Fruit fly (Drosophila melanogaster) whole organism, adult: ENCODE results near the gene CG12355.
A peak's percentile ranks its signal among the peaks of the same experiment; 100 is the strongest.

Experiments used
- CG11617 ChIP-seq: fragments of 200-800 bp; sonication (Bioruptor generic); optimal IDR thresholded peaks from 2 replicates; lab custom pipeline; 2017; ENCODE audit warnings: mild to moderate bottlenecking, missing biosample characterization, missing genetic modification reagents, missing genetic modification characterization
- CG12768 ChIP-seq: fragments of 200-800 bp; sonication (Bioruptor generic); optimal IDR thresholded peaks from 2 replicates; lab custom pipeline; 2017; ENCODE audit warnings: missing biosample characterization, missing genetic modification characterization, mild to moderate bottlenecking, moderate library complexity, missing genetic modification reagents
- CG14711 ChIP-seq: fragments of 200-800 bp; sonication (Bioruptor generic); optimal IDR thresholded peaks from 2 replicates; lab custom pipeline; 2018; ENCODE audit warnings: missing biosample characterization, mild to moderate bottlenecking, missing genetic modification characterization, moderate library complexity
- CG1620 ChIP-seq: fragments of 200-800 bp; sonication (Bioruptor generic); optimal IDR thresholded peaks from 2 replicates; lab custom pipeline; 2016; ENCODE audit warnings: missing biosample characterization, missing genetic modification characterization
- CG33017 ChIP-seq: fragments of 200-800 bp; sonication (Bioruptor generic); optimal IDR thresholded peaks from 2 replicates; lab custom pipeline; 2018; ENCODE audit warnings: missing biosample characterization, mild to moderate bottlenecking, missing genetic modification characterization, moderate library complexity
- CG5204 ChIP-seq: fragments of 200-800 bp; sonication (Bioruptor generic); optimal IDR thresholded peaks from 2 replicates; lab custom pipeline; 2016; ENCODE audit warnings: missing biosample characterization, missing genetic modification characterization
- CG7045 ChIP-seq: fragments of 200-800 bp; sonication (Bioruptor generic); optimal IDR thresholded peaks from 2 replicates; lab custom pipeline; 2017; ENCODE audit warnings: missing biosample characterization, mild to moderate bottlenecking, missing genetic modification characterization
- CG7101 ChIP-seq: fragments of 200-800 bp; sonication (Bioruptor generic); optimal IDR thresholded peaks from 2 replicates; lab custom pipeline; 2018; ENCODE audit warnings: missing biosample characterization, mild to moderate bottlenecking, missing genetic modification characterization, moderate library complexity
- Clk ChIP-seq: fragments of 200-800 bp; sonication (Bioruptor generic); optimal IDR thresholded peaks from 2 replicates; lab custom pipeline; 2017; ENCODE audit warnings: missing biosample characterization, missing genetic modification characterization
- Crg-1 ChIP-seq: fragments of 200-800 bp; sonication (Bioruptor generic); optimal IDR thresholded peaks from 2 replicates; lab custom pipeline; 2016; ENCODE audit warnings: missing biosample characterization, missing genetic modification characterization
- Hr96 ChIP-seq: fragments of 200-800 bp; sonication (Bioruptor generic); optimal IDR thresholded peaks from 2 replicates; lab custom pipeline; 2016; ENCODE audit warnings: missing biosample characterization, missing genetic modification characterization
- Mnt ChIP-seq: fragments of 200-800 bp; sonication (Bioruptor generic); optimal IDR thresholded peaks from 2 replicates; lab custom pipeline; 2016; ENCODE audit warnings: missing biosample characterization, mild to moderate bottlenecking, missing genetic modification characterization
- bab1 ChIP-seq: fragments of 200-800 bp; sonication (Bioruptor generic); optimal IDR thresholded peaks from 3 replicates; lab custom pipeline; 2019; ENCODE audit warnings: missing biosample characterization, mild to moderate bottlenecking, missing genetic modification characterization, moderate library complexity
- cic ChIP-seq: fragments of 200-800 bp; sonication (Bioruptor generic); optimal IDR thresholded peaks from 2 replicates; lab custom pipeline; 2017; ENCODE audit warnings: missing biosample characterization, mild to moderate bottlenecking, missing genetic modification characterization, moderate library complexity
- cnc ChIP-seq, 2 experiments: fragments of >200 bp; optimal IDR thresholded peaks; 2 replicates each; lab custom pipeline; 2017
- kay ChIP-seq: fragments of 200-800 bp; sonication (Bioruptor generic); peaks from one replicate; lab custom pipeline; 2016; ENCODE audit warnings: missing biosample characterization, missing genetic modification characterization, borderline replicate concordance
- ovo ChIP-seq: fragments of 200-800 bp; sonication (Bioruptor generic); optimal IDR thresholded peaks from 2 replicates; lab custom pipeline; 2016; ENCODE audit warnings: missing biosample characterization, missing genetic modification characterization
- pad ChIP-seq: fragments of 200-800 bp; sonication (Bioruptor generic); optimal IDR thresholded peaks from 3 replicates; lab custom pipeline; 2017; ENCODE audit warnings: missing biosample characterization, missing genetic modification characterization, mild to moderate bottlenecking, moderate library complexity, missing genetic modification reagents
- tj ChIP-seq: fragments of 200-800 bp; sonication (Bioruptor generic); optimal IDR thresholded peaks from 3 replicates; lab custom pipeline; 2017; ENCODE audit warnings: missing biosample characterization, mild to moderate bottlenecking, missing genetic modification characterization, moderate library complexity
- toe ChIP-seq: fragments of 200-800 bp; sonication (Bioruptor generic); optimal IDR thresholded peaks from 2 replicates; lab custom pipeline; 2016; ENCODE audit warnings: missing biosample characterization, missing genetic modification characterization

Gene CG12355

DNA sequence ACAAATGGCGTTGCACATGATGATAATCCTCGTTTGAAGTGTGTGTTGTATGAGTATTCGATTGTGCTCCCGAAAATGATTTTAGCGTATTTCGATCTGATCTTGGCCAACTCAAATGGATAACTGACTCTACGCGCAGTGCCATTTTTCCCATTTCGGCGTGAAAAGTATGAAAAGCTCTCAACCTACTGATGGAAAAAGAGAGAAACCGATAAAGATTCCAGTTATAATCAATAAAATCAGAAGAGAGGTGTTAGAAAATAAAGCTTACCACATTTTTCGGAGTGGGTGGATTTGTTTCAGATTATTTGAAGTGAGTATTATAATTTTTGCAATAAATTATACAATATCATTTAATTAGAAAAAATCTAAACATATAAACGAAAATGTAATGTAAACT, 24.1 kb upstream of the CG12355 start, which contains the start of gene mex1:
Gene mex1 (minus strand): TSS at position 101 of the 400 bp plus-strand sequence.
- TF ChIP-seq tj (GFP tag; lab: Kevin White, UChicago): no peak

DNA sequence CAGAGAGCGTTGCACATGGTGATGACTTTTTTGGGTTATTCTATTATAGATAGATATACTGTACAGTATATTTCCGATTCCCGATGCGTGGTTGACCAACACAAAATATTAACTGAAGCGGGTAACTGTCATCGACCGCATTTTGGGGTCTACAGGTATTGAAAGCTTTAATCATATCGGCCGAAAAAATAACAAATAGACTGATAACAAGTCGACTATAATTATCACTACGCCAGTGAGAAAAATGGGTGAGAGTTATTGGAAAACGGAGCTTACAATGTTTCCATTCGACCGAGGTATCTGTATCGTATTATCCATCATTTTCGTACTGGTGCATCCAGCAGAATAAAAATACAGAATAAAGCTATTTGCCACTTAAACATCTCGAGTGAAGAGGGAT, 23.0 kb upstream of the CG12355 start:
- TF ChIP-seq cic (GFP tag; lab: Kevin White, UChicago): peak; percentile 33
- TF ChIP-seq bab1 (GFP tag; lab: Kevin White, UChicago): no peak
- no peak for TF ChIP-seq CG1620 (GFP tag; lab: Kevin White, UChicago)
- no peak for TF ChIP-seq CG7101 (tag; lab: Kevin White, UChicago)
- peak; percentile 35 for TF ChIP-seq Mnt (GFP tag; lab: Kevin White, UChicago)
- peak; percentile 8 for TF ChIP-seq kay (GFP tag; lab: Kevin White, UChicago)

DNA sequence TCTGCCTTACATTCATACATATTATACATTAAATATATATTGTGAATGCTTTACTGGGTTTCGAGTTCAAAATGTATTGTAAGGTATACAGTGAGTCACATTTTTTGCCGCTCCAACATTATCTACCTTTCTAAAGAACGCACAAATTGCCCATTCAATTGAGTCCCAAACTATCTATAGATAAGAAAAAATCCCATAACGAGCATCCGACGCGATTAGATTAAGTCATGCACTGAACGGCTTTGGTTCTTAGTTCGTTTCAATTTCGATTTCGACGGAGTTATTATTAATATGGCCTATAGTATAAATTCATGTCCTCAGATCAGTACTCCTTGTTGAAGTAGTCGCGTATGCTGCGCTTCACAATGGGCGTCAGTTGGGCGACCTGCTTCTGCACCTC, 22.2 kb upstream of the CG12355 start:
- TF ChIP-seq tj (GFP tag; lab: Kevin White, UChicago): no peak
- TF ChIP-seq cic (GFP tag; lab: Kevin White, UChicago): peak; percentile 12
- TF ChIP-seq kay (GFP tag; lab: Kevin White, UChicago): peak; percentile 50
- TF ChIP-seq Mnt (GFP tag; lab: Kevin White, UChicago): no peak
- TF ChIP-seq CG7101 (tag; lab: Kevin White, UChicago): no peak
- TF ChIP-seq CG11617: no peak
- TF ChIP-seq Crg-1 (GFP tag; lab: Kevin White, UChicago): no peak
- TF ChIP-seq cnc (optimal IDR thresholded peaks at IDR 0.05; lab: Kevin White, UChicago): no peak
- no peak for TF ChIP-seq CG7045 (GFP tag; lab: Kevin White, UChicago)
- no peak for TF ChIP-seq ovo
- TF ChIP-seq CG5204 (GFP tag; lab: Kevin White, UChicago): no peak
- no peak for TF ChIP-seq bab1 (GFP tag; lab: Kevin White, UChicago)

DNA sequence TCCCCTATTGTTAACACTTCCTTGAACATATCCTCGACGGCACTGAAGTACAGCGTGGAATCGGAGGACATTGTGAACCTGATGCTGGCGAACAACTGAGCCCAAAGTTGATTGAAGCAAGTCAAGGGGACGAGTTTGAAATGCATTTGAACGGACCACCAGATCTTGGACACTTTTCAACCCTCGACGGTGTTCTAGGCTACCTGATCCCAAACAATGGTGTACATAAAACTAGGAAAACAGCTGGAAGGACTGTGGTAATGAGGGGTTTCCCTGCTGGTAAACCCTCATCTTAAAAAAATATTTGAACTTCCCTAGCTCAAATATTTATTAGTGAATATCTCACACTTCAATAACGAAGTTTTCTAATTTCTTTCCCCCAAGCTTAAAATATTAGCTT, 21.6 kb upstream of the CG12355 start, which contains the start of gene CG13454:
Gene CG13454 (minus strand): TSS at position 101 of the 400 bp plus-strand sequence.
- TF ChIP-seq kay (GFP tag; lab: Kevin White, UChicago) (no peak), CG7101 (tag; lab: Kevin White, UChicago) (no peak), tj (GFP tag; lab: Kevin White, UChicago) (no peak), CG1620 (GFP tag; lab: Kevin White, UChicago) (no peak), CG7045 (GFP tag; lab: Kevin White, UChicago) (no peak)

DNA sequence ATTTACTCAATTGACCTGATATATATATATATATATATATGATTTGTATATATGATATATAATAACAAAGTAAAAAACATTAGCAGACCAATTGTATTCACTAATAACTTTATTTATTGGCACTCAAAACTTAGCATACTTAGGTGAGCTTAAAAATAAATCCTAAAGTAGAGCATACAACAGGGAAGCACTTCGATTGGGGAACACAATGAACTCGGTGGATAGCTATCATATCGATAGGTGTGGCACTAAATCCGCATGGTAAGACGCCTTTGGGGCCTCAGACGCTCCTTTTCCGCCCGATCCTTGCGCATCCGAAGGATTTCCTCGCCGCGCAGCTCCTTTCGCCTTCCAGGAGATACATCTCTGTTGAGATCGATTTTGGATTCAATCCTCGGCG, 21.1 kb upstream of the CG12355 start:
- TF ChIP-seq toe (no peak), CG7045 (GFP tag; lab: Kevin White, UChicago) (no peak)

DNA sequence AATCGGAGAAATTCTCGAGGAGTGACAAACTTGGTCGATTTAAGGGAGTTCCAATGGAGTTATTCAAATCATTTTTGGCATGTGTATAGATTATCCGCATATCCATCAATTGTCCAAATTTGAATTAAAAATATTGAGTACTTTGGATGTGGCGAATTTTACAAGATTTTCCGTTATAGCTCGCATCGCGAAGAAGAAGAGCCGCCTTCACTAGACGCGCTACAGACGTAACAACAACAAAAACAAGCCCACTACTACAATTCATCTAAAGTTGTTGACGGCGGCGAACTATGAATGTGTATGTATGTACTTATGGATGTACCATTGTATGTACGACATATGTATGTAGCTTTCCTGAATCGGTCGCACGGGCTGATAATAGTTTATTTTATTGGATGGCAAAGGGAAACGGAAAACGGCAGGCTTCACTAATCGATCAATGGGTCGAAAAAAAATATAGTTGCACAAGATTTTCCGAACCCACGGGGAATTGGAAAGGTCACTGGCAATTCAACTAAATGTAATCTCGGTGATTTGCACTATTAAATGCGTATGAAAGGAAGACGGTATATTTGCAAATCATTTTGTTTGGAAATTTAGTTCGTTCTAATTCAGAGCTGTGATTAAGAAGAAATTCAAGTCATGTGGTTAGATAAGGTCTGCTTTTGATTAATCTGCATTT, 19.6 kb upstream of the CG12355 start:
- no peak for TF ChIP-seq toe
- TF ChIP-seq kay (GFP tag; lab: Kevin White, UChicago): peak; percentile 91
- peak; percentile 99 for TF ChIP-seq cic (GFP tag; lab: Kevin White, UChicago)
- no peak for TF ChIP-seq Crg-1 (GFP tag; lab: Kevin White, UChicago)
- TF ChIP-seq tj (GFP tag; lab: Kevin White, UChicago): peak; percentile 26
- peak; percentile 82 for TF ChIP-seq Mnt (GFP tag; lab: Kevin White, UChicago)
- TF ChIP-seq cnc (optimal IDR thresholded peaks at IDR 0.05; lab: Kevin White, UChicago): peak in 1 of 2 experiments; percentile 59

DNA sequence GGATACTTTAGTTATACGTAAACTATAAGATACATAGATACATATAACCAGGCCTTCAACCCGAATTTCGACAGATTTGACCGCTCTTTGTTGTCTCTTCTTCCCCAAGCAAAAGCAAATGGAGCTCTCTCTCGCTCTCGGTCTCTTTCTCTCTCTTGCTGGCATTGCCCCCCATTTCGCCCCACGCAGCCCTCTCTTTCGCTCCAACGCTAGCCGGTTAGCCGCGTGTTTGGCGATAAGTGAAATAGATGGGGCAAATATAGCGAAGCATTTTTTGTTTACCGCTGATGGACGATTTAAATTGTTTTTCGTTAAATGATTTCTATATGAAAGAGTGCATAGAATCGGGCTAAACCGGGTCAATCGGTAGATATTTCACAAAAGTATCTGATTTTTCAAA, 19.1 kb upstream of the CG12355 start:
- peak; percentile 58 for TF ChIP-seq tj (GFP tag; lab: Kevin White, UChicago)
- no peak for TF ChIP-seq CG5204 (GFP tag; lab: Kevin White, UChicago)
- TF ChIP-seq cic (GFP tag; lab: Kevin White, UChicago): no peak
- TF ChIP-seq Clk: no peak
- TF ChIP-seq CG11617: no peak
- TF ChIP-seq bab1 (GFP tag; lab: Kevin White, UChicago): no peak
- no peak for TF ChIP-seq pad (GFP tag; lab: Kevin White, UChicago)
- TF ChIP-seq CG7101 (tag; lab: Kevin White, UChicago): no peak
- no peak for TF ChIP-seq CG33017 (tag; lab: Kevin White, UChicago)
- no peak for TF ChIP-seq cnc (optimal IDR thresholded peaks at IDR 0.05; lab: Kevin White, UChicago)
- TF ChIP-seq kay (GFP tag; lab: Kevin White, UChicago): no peak
- TF ChIP-seq Crg-1 (GFP tag; lab: Kevin White, UChicago): no peak
- TF ChIP-seq Mnt (GFP tag; lab: Kevin White, UChicago): peak; percentile 98
- TF ChIP-seq toe: no peak
- no peak for TF ChIP-seq Hr96
- TF ChIP-seq CG12768 (GFP tag; lab: Kevin White, UChicago): no peak
- no peak for TF ChIP-seq CG14711 (tag; lab: Kevin White, UChicago)
